Fruit fly (Drosophila melanogaster) whole organism, prepupa: ENCODE results near the gene CG13096.

Experiments used
- Blimp-1 ChIP-seq: fragments of 200-800 bp; sonication (Bioruptor generic); optimal IDR thresholded peaks from 3 replicates; lab custom pipeline; 2017; ENCODE audit warnings: missing biosample characterization, missing genetic modification characterization, mild to moderate bottlenecking, moderate library complexity, missing genetic modification reagents
- CG10631 ChIP-seq: fragments of 200-800 bp; sonication (Bioruptor generic); optimal IDR thresholded peaks from 2 replicates; lab custom pipeline; 2016; ENCODE audit warnings: missing biosample characterization, missing genetic modification characterization
- CG10669 ChIP-seq: fragments of 200-800 bp; sonication (Bioruptor generic); optimal IDR thresholded peaks from 3 replicates; lab custom pipeline; 2018; ENCODE audit warnings: missing biosample characterization, mild to moderate bottlenecking, missing genetic modification characterization, moderate library complexity
- CG11294 ChIP-seq: fragments of 200-800 bp; sonication (Bioruptor generic); IDR thresholded peaks from 2 replicates; pipeline ENCODE4 v1.3.6; 2022; ENCODE audit warnings: missing biosample characterization, missing genetic modification characterization
- CG11762 ChIP-seq: fragments of 200-800 bp; sonication (Bioruptor generic); optimal IDR thresholded peaks from 3 replicates; lab custom pipeline; 2016; ENCODE audit warnings: missing biosample characterization, missing genetic modification characterization; ENCODE audit not compliant: insufficient read depth
- CG11902 ChIP-seq: fragments of 200-800 bp; sonication (Bioruptor generic); optimal IDR thresholded peaks from 3 replicates; lab custom pipeline; 2016; ENCODE audit warnings: missing biosample characterization, missing genetic modification characterization
- CG15336 ChIP-seq: fragments of 200-800 bp; sonication (Bioruptor generic); IDR thresholded peaks from 2 replicates; pipeline ENCODE4 v1.3.6; 2022; ENCODE audit warnings: missing biosample characterization, missing genetic modification characterization
- CG16779 ChIP-seq: fragments of 200-800 bp; sonication (Bioruptor generic); optimal IDR thresholded peaks from 3 replicates; lab custom pipeline; 2017; ENCODE audit warnings: missing biosample characterization, mild to moderate bottlenecking, missing genetic modification characterization
- CG3032 ChIP-seq: fragments of 200-800 bp; optimal IDR thresholded peaks from 2 replicates; lab custom pipeline; 2019; ENCODE audit warnings: missing biosample characterization, mild to moderate bottlenecking, missing genetic modification characterization, moderate library complexity
- CG31627 ChIP-seq: fragments of 200-800 bp; sonication (Bioruptor generic); optimal IDR thresholded peaks from 3 replicates; lab custom pipeline; 2016; ENCODE audit warnings: missing biosample characterization, missing genetic modification characterization
- CG32006 ChIP-seq: fragments of 200-800 bp; sonication (Bioruptor generic); optimal IDR thresholded peaks from 3 replicates; lab custom pipeline; 2017; ENCODE audit warnings: missing biosample characterization, mild to moderate bottlenecking, missing genetic modification characterization
- CG3919 ChIP-seq: fragments of 200-800 bp; sonication (Bioruptor generic); optimal IDR thresholded peaks from 3 replicates; lab custom pipeline; 2016; ENCODE audit warnings: missing biosample characterization, missing genetic modification characterization
- CG4318 ChIP-seq: fragments of 200-800 bp; sonication (Bioruptor generic); optimal IDR thresholded peaks from 3 replicates; lab custom pipeline; 2017; ENCODE audit warnings: missing biosample characterization, mild to moderate bottlenecking, missing genetic modification characterization
- CG6276 ChIP-seq: fragments of 200-800 bp; sonication (Bioruptor generic); optimal IDR thresholded peaks from 2 replicates; lab custom pipeline; 2017; ENCODE audit warnings: missing biosample characterization, mild to moderate bottlenecking, missing genetic modification characterization
- CG6792 ChIP-seq: fragments of 200-800 bp; sonication (Bioruptor generic); optimal IDR thresholded peaks from 3 replicates; lab custom pipeline; 2016; ENCODE audit warnings: missing biosample characterization, missing genetic modification characterization
- CG6808 ChIP-seq: fragments of 200-800 bp; sonication (Bioruptor generic); optimal IDR thresholded peaks from 3 replicates; lab custom pipeline; 2017; ENCODE audit warnings: missing biosample characterization, missing genetic modification characterization, mild to moderate bottlenecking, moderate library complexity, missing genetic modification reagents
- CG6854 ChIP-seq: fragments of 200-800 bp; sonication (Bioruptor generic); optimal IDR thresholded peaks from 2 replicates; lab custom pipeline; 2017; ENCODE audit warnings: missing biosample characterization, mild to moderate bottlenecking, missing genetic modification characterization
- CG8119 ChIP-seq: fragments of 200-800 bp; sonication (Bioruptor generic); IDR thresholded peaks from 3 replicates; pipeline ENCODE4 v1.3.6; 2022; ENCODE audit warnings: missing biosample characterization, missing genetic modification characterization
- CG8319 ChIP-seq: fragments of 200-800 bp; sonication (Bioruptor generic); optimal IDR thresholded peaks from 3 replicates; lab custom pipeline; 2016; ENCODE audit warnings: missing biosample characterization, missing genetic modification characterization
- Eip78C ChIP-seq: fragments of 200-800 bp; sonication (Bioruptor generic); peaks from one replicate; lab custom pipeline; 2016; ENCODE audit warnings: missing biosample characterization, missing genetic modification characterization
- Eip93F ChIP-seq: fragments of 200-800 bp; sonication (Bioruptor generic); optimal IDR thresholded peaks from 2 replicates; lab custom pipeline; 2016; ENCODE audit warnings: missing biosample characterization, mild to moderate bottlenecking, missing genetic modification characterization
- Ets21C ChIP-seq: fragments of 200-800 bp; sonication (Bioruptor generic); optimal IDR thresholded peaks from 3 replicates; lab custom pipeline; 2016; ENCODE audit warnings: missing biosample characterization, missing genetic modification characterization
- Ets96B ChIP-seq: fragments of 200-800 bp; optimal IDR thresholded peaks from 2 replicates; lab custom pipeline; 2019; ENCODE audit warnings: missing biosample characterization, mild to moderate bottlenecking, missing genetic modification characterization, moderate library complexity
- Hr38 ChIP-seq: sonication (Bioruptor generic); optimal IDR thresholded peaks from 2 replicates; lab custom pipeline; 2016; ENCODE audit warnings: missing biosample characterization, missing genetic modification characterization
- Hr39 ChIP-seq: fragments of 200-800 bp; sonication (Bioruptor generic); optimal IDR thresholded peaks from 2 replicates; lab custom pipeline; 2016; ENCODE audit warnings: missing biosample characterization, missing genetic modification characterization
- Hr4 ChIP-seq: fragments of 200-800 bp; sonication (Bioruptor generic); optimal IDR thresholded peaks from 3 replicates; lab custom pipeline; 2016; ENCODE audit warnings: missing biosample characterization, missing genetic modification characterization
- Lpt ChIP-seq: fragments of 200-800 bp; sonication (Bioruptor generic); optimal IDR thresholded peaks from 3 replicates; lab custom pipeline; 2016; ENCODE audit warnings: missing biosample characterization, missing genetic modification characterization
- Met ChIP-seq: fragments of 200-800 bp; sonication (Bioruptor generic); optimal IDR thresholded peaks from 3 replicates; lab custom pipeline; 2016; ENCODE audit warnings: missing biosample characterization, missing genetic modification characterization
- OdsH ChIP-seq: fragments of 200-800 bp; sonication (Bioruptor generic); optimal IDR thresholded peaks from 3 replicates; lab custom pipeline; 2016; ENCODE audit warnings: missing biosample characterization, missing genetic modification characterization
- Smox ChIP-seq: fragments of 200-800 bp; sonication (Bioruptor generic); optimal IDR thresholded peaks from 3 replicates; lab custom pipeline; 2016; ENCODE audit warnings: missing biosample characterization, missing genetic modification characterization
- Sox102F ChIP-seq: fragments of 200-800 bp; sonication (Bioruptor generic); optimal IDR thresholded peaks from 2 replicates; lab custom pipeline; 2016; ENCODE audit warnings: missing biosample characterization, mild to moderate bottlenecking, missing genetic modification characterization
- Sox14 ChIP-seq: fragments of 200-800 bp; sonication (Bioruptor generic); optimal IDR thresholded peaks from 3 replicates; lab custom pipeline; 2016; ENCODE audit warnings: missing biosample characterization, missing genetic modification characterization
- achi ChIP-seq: fragments of 200-800 bp; sonication (Bioruptor generic); optimal IDR thresholded peaks from 3 replicates; lab custom pipeline; 2016; ENCODE audit warnings: missing biosample characterization, missing genetic modification characterization
- acj6 ChIP-seq: fragments of 200-800 bp; sonication (Bioruptor generic); optimal IDR thresholded peaks from 3 replicates; lab custom pipeline; 2016; ENCODE audit warnings: missing biosample characterization, missing genetic modification characterization
- cyc ChIP-seq: fragments of 200-800 bp; sonication (Bioruptor generic); optimal IDR thresholded peaks from 3 replicates; lab custom pipeline; 2016; ENCODE audit warnings: missing biosample characterization, missing genetic modification characterization
- dac ChIP-seq: fragments of 200-800 bp; sonication (Bioruptor generic); optimal IDR thresholded peaks from 2 replicates; lab custom pipeline; 2017; ENCODE audit warnings: missing biosample characterization, mild to moderate bottlenecking, missing genetic modification characterization
- eg ChIP-seq: fragments of 200-800 bp; sonication (Bioruptor generic); IDR thresholded peaks from 3 replicates; pipeline ENCODE4 v1.3.6; 2022; ENCODE audit warnings: missing biosample characterization, missing genetic modification characterization
- esn ChIP-seq: fragments of 200-800 bp; sonication (Bioruptor generic); optimal IDR thresholded peaks from 2 replicates; lab custom pipeline; 2016; ENCODE audit warnings: missing biosample characterization, mild to moderate bottlenecking, missing genetic modification characterization, moderate library complexity
- fkh ChIP-seq: fragments of 200-800 bp; sonication (Bioruptor generic); optimal IDR thresholded peaks from 3 replicates; lab custom pipeline; 2017; ENCODE audit warnings: missing biosample characterization, mild to moderate bottlenecking, missing genetic modification characterization, moderate library complexity
- lz ChIP-seq: fragments of 200-800 bp; sonication (Bioruptor generic); optimal IDR thresholded peaks from 3 replicates; lab custom pipeline; 2016; ENCODE audit warnings: missing biosample characterization, missing genetic modification characterization
- pdm3 ChIP-seq: fragments of 200-800 bp; sonication (Bioruptor generic); optimal IDR thresholded peaks from 3 replicates; lab custom pipeline; 2016; ENCODE audit warnings: missing biosample characterization, missing genetic modification characterization
- salr ChIP-seq, 2 experiments: fragments of 200-800 bp; sonication (Bioruptor generic); optimal IDR thresholded peaks; 3 replicates each; lab custom pipeline; 2016 to 2018; ENCODE audit warnings: missing biosample characterization in 2 of 2, missing genetic modification characterization in 2 of 2, mild to moderate bottlenecking in 1 of 2
- spab ChIP-seq: fragments of 200-800 bp; sonication (Bioruptor generic); optimal IDR thresholded peaks from 2 replicates; lab custom pipeline; 2017; ENCODE audit warnings: missing biosample characterization, mild to moderate bottlenecking, missing genetic modification characterization, missing genetic modification reagents
- ss ChIP-seq, 2 experiments: fragments of 200-800 bp; sonication (Bioruptor generic); optimal IDR thresholded peaks; 2 replicates in 1 of 2; 3 replicates in 1 of 2; lab custom pipeline; 2017 to 2018; ENCODE audit warnings: mild to moderate bottlenecking in 2 of 2, missing biosample characterization in 2 of 2, missing genetic modification characterization in 2 of 2, moderate library complexity in 1 of 2
- svp ChIP-seq: fragments of 200-800 bp; sonication (Bioruptor generic); peaks from one replicate; lab custom pipeline; 2016; ENCODE audit warnings: missing biosample characterization, missing genetic modification characterization
- topi ChIP-seq: fragments of 200-800 bp; sonication (Bioruptor generic); optimal IDR thresholded peaks from 3 replicates; lab custom pipeline; 2016; ENCODE audit warnings: missing biosample characterization, missing genetic modification characterization

Gene CG13096

dm6 chr2L:8488735-8489134 lies 22.9 kb downstream of the CG13096 start, which contains the start of gene CG13088:
TSS of gene CG13088 (plus strand) at chr2L:8488981.
- TF ChIP-seq CG6792 (GFP tag; lab: Kevin White, UChicago) (peak; percentile 2), CG6808 (no peak), pdm3 (GFP tag; lab: Kevin White, UChicago) (no peak), CG10669 (GFP tag; lab: Kevin White, UChicago) (no peak), CG32006 (no peak), Eip78C (GFP tag; lab: Kevin White, UChicago) (no peak), Hr38 (GFP tag; lab: Kevin White, UChicago) (no peak), CG4318 (GFP tag; lab: Kevin White, UChicago) (no peak), CG16779 (tag; lab: Kevin White, UChicago) (no peak), Sox102F (GFP tag; lab: Kevin White, UChicago) (no peak), CG11902 (GFP tag; lab: Kevin White, UChicago) (no peak), CG6276 (no peak), Sox14 (GFP tag; lab: Kevin White, UChicago) (no peak), Hr4 (GFP tag; lab: Kevin White, UChicago) (no peak), Ets96B (no peak), lz (GFP tag; lab: Kevin White, UChicago) (peak; percentile 14), acj6 (GFP tag; lab: Kevin White, UChicago) (no peak), CG15336 (GFP tag; lab: Robert Waterston, UW) (no peak), eg (GFP tag; lab: Robert Waterston, UW) (no peak), Smox (peak; percentile 12), esn (GFP tag; lab: Kevin White, UChicago) (no peak), Ets21C (no peak), cyc (GFP tag; lab: Kevin White, UChicago) (peak; percentile 24), spab (GFP tag; lab: Kevin White, UChicago) (no peak), dac (GFP tag; lab: Kevin White, UChicago) (no peak), topi (no peak), Hr39 (GFP tag; lab: Kevin White, UChicago) (no peak), CG3032 (tag; lab: Kevin White, UChicago) (no peak), fkh (peak; percentile 98), Met (no peak), CG3919 (GFP tag; lab: Kevin White, UChicago) (no peak), ss (GFP tag; optimal IDR thresholded peaks at IDR 0.05; lab: Kevin White, UChicago) (no peak)

- TF ChIP-seq svp (GFP tag; lab: Kevin White, UChicago) (peak; percentile 71), Lpt (GFP tag; lab: Kevin White, UChicago) (no peak), topi (no peak), CG11294 (GFP tag; lab: Robert Waterston, UW) (no peak), CG31627 (GFP tag; lab: Kevin White, UChicago) (no peak), cyc (GFP tag; lab: Kevin White, UChicago) (no peak), CG10631 (GFP tag; lab: Kevin White, UChicago) (no peak), salr (GFP tag; optimal IDR thresholded peaks at IDR 0.05; lab: Kevin White, UChicago) (no peak), pdm3 (GFP tag; lab: Kevin White, UChicago) (no peak), Hr38 (GFP tag; lab: Kevin White, UChicago) (no peak), CG11762 (no peak), Met (no peak), CG6854 (GFP tag; lab: Kevin White, UChicago) (peak; percentile 7), Sox14 (GFP tag; lab: Kevin White, UChicago) (no peak), CG3919 (GFP tag; lab: Kevin White, UChicago) (no peak), CG6276 (no peak), eg (GFP tag; lab: Robert Waterston, UW) (no peak), Blimp-1 (GFP tag; lab: Kevin White, UChicago) (no peak), Eip93F (GFP tag; lab: Kevin White, UChicago) (no peak), Eip78C (GFP tag; lab: Kevin White, UChicago) (peak; percentile 65), CG16779 (tag; lab: Kevin White, UChicago) (no peak), achi (no peak), OdsH (GFP tag; lab: Kevin White, UChicago) (no peak), CG8319 (GFP tag; lab: Kevin White, UChicago) (no peak), Sox102F (GFP tag; lab: Kevin White, UChicago) (no peak), CG8119 (GFP tag; lab: Robert Waterston, UW) (no peak)
- TF ChIP-seq, all 60 proteins: peak for 3
These were observed 26.1 kb downstream of the CG13096 start for dm6 chr2L:8485562-8485961.
